Worm (Caenorhabditis elegans) whole organism, L4 larva: ENCODE data around the gene ttr-32.

Source experiments
- ZK546.5 ChIP-seq, 2 experiments: sonication (generic microtip); optimal IDR thresholded peaks; 2 replicates each; lab custom pipeline; 2017; ENCODE audit warnings: missing biosample characterization in 2 of 2, missing genetic modification characterization in 2 of 2
- rbr-2 ChIP-seq: sonication (generic microtip); optimal IDR thresholded peaks from 2 replicates; lab custom pipeline; 2016; ENCODE audit warnings: missing genotype, missing genetic modification characterization, missing compliant biosample characterization
- unc-62 ChIP-seq, 3 experiments: fragments of 150-350 bp in 1 of 3; sonication (generic microtip); optimal IDR thresholded peaks in 2 of 3; peaks in 1 of 3; 1 replicate in 1 of 3; 2 replicates in 2 of 3; lab custom pipeline; 2014 to 2017; ENCODE audit warnings: missing biosample characterization in 3 of 3, missing genetic modification characterization in 3 of 3, missing genetic modification reagents in 3 of 3, missing genotype in 1 of 3

ce11 chrIII:7582885-7583284 is 16.7 kb downstream of the ttr-32 start, which contains the start of gene R13A5.10:
- no peak for TF ChIP-seq unc-62 (GFP tag; optimal IDR thresholded peaks at IDR 0.05 in 1 of 2; lab: Kevin White, UChicago)
- no peak for TF ChIP-seq unc-62 (tag; optimal IDR thresholded peaks at IDR 0.05; lab: Kevin White, UChicago)
- TF ChIP-seq ZK546.5 (tag; optimal IDR thresholded peaks at IDR 0.05; lab: Kevin White, UChicago): no peak
- TF ChIP-seq rbr-2 (tag; lab: Kevin White, UChicago): no peak
